Worm (Caenorhabditis elegans) whole organism, late embryonic: Measurements from ENCODE around the gene spp-13.

Experiments used
- ahr-1 ChIP-seq: sonication (generic microtip); optimal IDR thresholded peaks from 2 replicates; lab custom pipeline; 2016; ENCODE audit warnings: missing genetic modification characterization, missing compliant biosample characterization
- ceh-14 ChIP-seq: sonication (generic microtip); optimal IDR thresholded peaks from 2 replicates; lab custom pipeline; 2016; ENCODE audit warnings: missing genotype, missing genetic modification characterization, missing compliant biosample characterization
- ceh-19 ChIP-seq: fragments of 200-800 bp; sonication (Bioruptor generic); optimal IDR thresholded peaks from 2 replicates; lab custom pipeline; 2018; ENCODE audit warnings: mild to moderate bottlenecking, missing genetic modification characterization, missing compliant biosample characterization
- ceh-2 ChIP-seq: sonication (generic microtip); optimal IDR thresholded peaks from 2 replicates; lab custom pipeline; 2016; ENCODE audit warnings: missing genotype, missing genetic modification characterization, missing compliant biosample characterization
- ceh-22 ChIP-seq: sonication (generic microtip); optimal IDR thresholded peaks from 2 replicates; lab custom pipeline; 2017; ENCODE audit warnings: missing biosample characterization, missing genetic modification characterization
- ceh-34 ChIP-seq: sonication (generic microtip); optimal IDR thresholded peaks from 2 replicates; lab custom pipeline; 2016; ENCODE audit warnings: mild to moderate bottlenecking, missing genetic modification characterization, missing compliant biosample characterization
- ceh-6 ChIP-seq: fragments of 200-800 bp; sonication (Bioruptor generic); optimal IDR thresholded peaks from 2 replicates; lab custom pipeline; 2018; ENCODE audit warnings: mild to moderate bottlenecking, missing genetic modification characterization, missing compliant biosample characterization
- ceh-9 ChIP-seq: sonication (generic microtip); optimal IDR thresholded peaks from 2 replicates; lab custom pipeline; 2016; ENCODE audit warnings: mild to moderate bottlenecking, missing genetic modification characterization, inconsistent platforms, missing compliant biosample characterization
- che-1 ChIP-seq: sonication (generic microtip); optimal IDR thresholded peaks from 2 replicates; lab custom pipeline; 2016; ENCODE audit warnings: mild to moderate bottlenecking, missing genetic modification characterization, missing compliant biosample characterization
- elt-2 ChIP-seq: sonication (generic microtip); optimal IDR thresholded peaks from 2 replicates; lab custom pipeline; 2016; ENCODE audit warnings: missing genetic modification reagents, missing genetic modification characterization, missing compliant biosample characterization
- elt-4 ChIP-seq: sonication (generic microtip); optimal IDR thresholded peaks from 2 replicates; lab custom pipeline; 2016; ENCODE audit warnings: missing genetic modification characterization, missing compliant biosample characterization
- ets-4 ChIP-seq: sonication (generic microtip); optimal IDR thresholded peaks from 2 replicates; lab custom pipeline; 2016; ENCODE audit warnings: missing genetic modification characterization, missing compliant biosample characterization
- fkh-6 ChIP-seq: sonication (generic microtip); optimal IDR thresholded peaks from 2 replicates; lab custom pipeline; 2016; ENCODE audit warnings: missing genetic modification characterization, missing compliant biosample characterization
- gmeb-2 ChIP-seq: sonication (generic microtip); optimal IDR thresholded peaks from 2 replicates; lab custom pipeline; 2016; ENCODE audit warnings: missing genetic modification characterization, inconsistent platforms, missing compliant biosample characterization
- hlh-13 ChIP-seq: fragments of 200-800 bp; sonication (Bioruptor generic); optimal IDR thresholded peaks from 2 replicates; lab custom pipeline; 2018; ENCODE audit warnings: mild to moderate bottlenecking, missing genetic modification characterization, missing compliant biosample characterization
- hlh-15 ChIP-seq: sonication (generic microtip); optimal IDR thresholded peaks from 2 replicates; lab custom pipeline; 2016; ENCODE audit warnings: missing genetic modification characterization, missing compliant biosample characterization
- hlh-8 ChIP-seq: sonication (generic microtip); optimal IDR thresholded peaks from 2 replicates; lab custom pipeline; 2016; ENCODE audit warnings: missing genotype, missing genetic modification characterization, missing compliant biosample characterization
- nhr-11 ChIP-seq: fragments of 150-350 bp; optimal IDR thresholded peaks from 2 replicates; lab custom pipeline; 2014; ENCODE audit warnings: missing biosample characterization, missing genetic modification characterization
- npax-4 ChIP-seq: sonication (generic microtip); optimal IDR thresholded peaks from 2 replicates; lab custom pipeline; 2016; ENCODE audit warnings: missing genetic modification characterization, missing compliant biosample characterization
- pha-2 ChIP-seq: sonication (generic microtip); optimal IDR thresholded peaks from 2 replicates; lab custom pipeline; 2017; ENCODE audit warnings: mild to moderate bottlenecking, missing genetic modification characterization, missing compliant biosample characterization
- pqm-1 ChIP-seq: sonication (generic microtip); optimal IDR thresholded peaks from 2 replicates; lab custom pipeline; 2016; ENCODE audit warnings: missing genetic modification characterization, missing compliant biosample characterization
- ref-2 ChIP-seq: sonication (generic microtip); optimal IDR thresholded peaks from 2 replicates; lab custom pipeline; 2016; ENCODE audit warnings: missing genetic modification characterization, missing compliant biosample characterization
- tbx-2 ChIP-seq: sonication (generic microtip); optimal IDR thresholded peaks from 2 replicates; lab custom pipeline; 2016; ENCODE audit warnings: missing genetic modification characterization, missing compliant biosample characterization
- ttx-3 ChIP-seq: sonication (generic microtip); optimal IDR thresholded peaks from 2 replicates; lab custom pipeline; 2016; ENCODE audit warnings: missing genetic modification reagents, missing genetic modification characterization, missing compliant biosample characterization
- unc-3 ChIP-seq, 2 experiments: fragments of 200-800 bp in 1 of 2; sonication (Bioruptor generic) in 1 of 2; sonication (generic microtip) in 1 of 2; conservative IDR thresholded peaks in 1 of 2; optimal IDR thresholded peaks in 1 of 2; 2 replicates each; pipeline versions ENCODE4 v1.3.6 to Lab custom; 2016 to 2022; ENCODE audit warnings: missing compliant biosample characterization in 2 of 2, missing genetic modification characterization in 2 of 2, missing genetic modification reagents in 1 of 2
- unc-42 ChIP-seq: sonication (generic microtip); optimal IDR thresholded peaks from 2 replicates; lab custom pipeline; 2016; ENCODE audit warnings: missing genotype, missing genetic modification characterization, missing compliant biosample characterization
- unc-55 ChIP-seq: sonication (generic microtip); optimal IDR thresholded peaks from 2 replicates; lab custom pipeline; 2017; ENCODE audit warnings: missing biosample characterization, missing genetic modification reagents, missing genetic modification characterization
- unc-86 ChIP-seq: sonication (generic microtip); optimal IDR thresholded peaks from 2 replicates; lab custom pipeline; 2016; ENCODE audit warnings: missing genetic modification characterization, missing compliant biosample characterization

The spp-13 gene

ce11 chrX:8457314-8457713 lies 39.0 kb upstream of the spp-13 start, which contains the start of gene F16F9.3:
Gene F16F9.3 (plus strand): TSS chrX:8457614.
- TF ChIP-seq npax-4 (tag; lab: Kevin White, UChicago) (no peak), ceh-22 (no peak)

- no peak for TF ChIP-seq ets-4
Measured at ce11 chrX:8455590-8456166, 37.4 kb upstream of the spp-13 start, which contains the start of gene dpy-6. Gene dpy-6 (minus strand): TSS chrX:8455640.

- TF ChIP-seq tbx-2 (tag; lab: Kevin White, UChicago) = no peak
- TF ChIP-seq ahr-1 (tag; lab: Kevin White, UChicago) = no peak
- no peak for TF ChIP-seq pqm-1 (tag; lab: Kevin White, UChicago)
- TF ChIP-seq hlh-8 = no peak
- TF ChIP-seq unc-55 (GFP tag; lab: Kevin White, UChicago) = no peak
- TF ChIP-seq ceh-6 = no peak
- TF ChIP-seq nhr-11 (tag; lab: Kevin White, UChicago) = no peak
- TF ChIP-seq ets-4 = no peak
- TF ChIP-seq unc-86 (tag; lab: Kevin White, UChicago) = no peak
- TF ChIP-seq ceh-19 = no peak
- TF ChIP-seq che-1 = no peak
Measured at ce11 chrX:8446108-8446507, 27.8 kb upstream of the spp-13 start, which contains the start of gene F16F9.1. Gene F16F9.1 (plus strand): TSS chrX:8446408.

- peak; percentile 72 for TF ChIP-seq unc-42 (tag; lab: Kevin White, UChicago)
- no peak for TF ChIP-seq elt-2 (tag; lab: Kevin White, UChicago)
Measured at ce11 chrX:8444922-8445321, 26.6 kb upstream of the spp-13 start.

ce11 chrX:8440001-8440735 lies 21.8 kb upstream of the spp-13 start:
- no peak for TF ChIP-seq gmeb-2 (tag; lab: Kevin White, UChicago)
- TF ChIP-seq tbx-2 (tag; lab: Kevin White, UChicago) = no peak
- no peak for TF ChIP-seq ttx-3 (tag; lab: Kevin White, UChicago)
- TF ChIP-seq elt-2 (tag; lab: Kevin White, UChicago) = peak; percentile 38

ce11 chrX:8438756-8439155 lies 20.4 kb upstream of the spp-13 start:
- TF ChIP-seq fkh-6 (tag; lab: Kevin White, UChicago) (no peak), ceh-2 (tag; lab: Kevin White, UChicago) (no peak), elt-4 (tag; lab: Kevin White, UChicago) (no peak), pha-2 (tag; lab: Kevin White, UChicago) (no peak), ahr-1 (tag; lab: Kevin White, UChicago) (no peak), ceh-14 (tag; lab: Kevin White, UChicago) (no peak), ceh-9 (no peak), ref-2 (tag; lab: Kevin White, UChicago) (no peak), ceh-34 (no peak)

- TF ChIP-seq hlh-15 (tag; lab: Kevin White, UChicago) (no peak), hlh-13 (GFP tag; lab: Kevin White, UChicago) (no peak), unc-3 (GFP tag; conservative IDR thresholded peaks at IDR 0.05; lab: Robert Waterston, UW) (no peak), unc-3 (tag; optimal IDR thresholded peaks at IDR 0.05; lab: Kevin White, UChicago) (no peak)
Measured at ce11 chrX:8432361-8432760, 14.0 kb upstream of the spp-13 start, which contains the start of gene kin-9. Gene kin-9 (plus strand): TSS chrX:8432661.
